Fruit fly (Drosophila melanogaster) whole organism, embryonic: ENCODE results near the gene Sprn.

ENCODE experiments used
- Atf6 ChIP-seq: fragments of 200-800 bp; sonication (Bioruptor generic); IDR thresholded peaks from 2 replicates; pipeline ENCODE4 v1.3.6; 2022; ENCODE audit warnings: missing biosample characterization, missing genetic modification characterization
- Bteb2 ChIP-seq: fragments of 200-800 bp; sonication (Bioruptor generic); optimal IDR thresholded peaks from 2 replicates; lab custom pipeline; 2016; ENCODE audit warnings: missing biosample characterization, missing genetic modification characterization
- CG11504 ChIP-seq: fragments of 200-800 bp; sonication (Bioruptor generic); optimal IDR thresholded peaks from 3 replicates; lab custom pipeline; 2019; ENCODE audit warnings: missing biosample characterization, mild to moderate bottlenecking, missing genetic modification characterization, moderate library complexity
- CG12391 ChIP-seq: fragments of 200-800 bp; sonication (Bioruptor generic); optimal IDR thresholded peaks from 3 replicates; lab custom pipeline; 2018; ENCODE audit warnings: missing biosample characterization, mild to moderate bottlenecking, missing genetic modification characterization, moderate library complexity
- CG14441 ChIP-seq: fragments of 200-800 bp; sonication (Bioruptor generic); IDR thresholded peaks from 2 replicates; pipeline ENCODE4 v1.3.6; 2022; ENCODE audit warnings: missing biosample characterization, missing genetic modification characterization
- CG15696 ChIP-seq: fragments of 200-800 bp; sonication (Bioruptor generic); optimal IDR thresholded peaks from 2 replicates; lab custom pipeline; 2019; ENCODE audit warnings: missing biosample characterization, mild to moderate bottlenecking, missing genetic modification characterization, moderate library complexity
- CG1832 ChIP-seq: fragments of 200-800 bp; sonication (Bioruptor generic); optimal IDR thresholded peaks from 2 replicates; lab custom pipeline; 2017; ENCODE audit warnings: missing biosample characterization, mild to moderate bottlenecking, missing genetic modification characterization, inconsistent platforms
- CG3163 ChIP-seq: fragments of 200-800 bp; sonication (Bioruptor generic); optimal IDR thresholded peaks from 3 replicates; lab custom pipeline; 2016; ENCODE audit warnings: missing biosample characterization, missing genetic modification characterization
- CG32532 ChIP-seq: fragments of 200-800 bp; sonication (Bioruptor generic); IDR thresholded peaks from 2 replicates; pipeline ENCODE4 v1.3.6; 2022; ENCODE audit warnings: missing biosample characterization, missing genetic modification characterization
- CG4328 ChIP-seq: fragments of 200-800 bp; sonication (Bioruptor generic); optimal IDR thresholded peaks from 3 replicates; lab custom pipeline; 2017; ENCODE audit warnings: missing biosample characterization, missing genetic modification reagents, missing genetic modification characterization
- CG7839 ChIP-seq: fragments of 200-800 bp; sonication (Bioruptor generic); optimal IDR thresholded peaks from 3 replicates; lab custom pipeline; 2018; ENCODE audit warnings: missing biosample characterization, mild to moderate bottlenecking, missing genetic modification characterization, moderate library complexity
- CG7928 ChIP-seq: fragments of 200-800 bp; sonication (Bioruptor generic); optimal IDR thresholded peaks from 2 replicates; lab custom pipeline; 2017; ENCODE audit warnings: missing biosample characterization, mild to moderate bottlenecking, missing genetic modification characterization
- CG8765 ChIP-seq: fragments of 200-800 bp; sonication (Bioruptor generic); IDR thresholded peaks from 2 replicates; pipeline ENCODE4 v1.3.6; 2022; ENCODE audit warnings: missing biosample characterization, missing genetic modification characterization
- CG9727 ChIP-seq: fragments of 200-800 bp; sonication (Bioruptor generic); optimal IDR thresholded peaks from 3 replicates; lab custom pipeline; 2017; ENCODE audit warnings: missing biosample characterization, mild to moderate bottlenecking, missing genetic modification characterization
- D19A ChIP-seq: fragments of 200-800 bp; optimal IDR thresholded peaks from 3 replicates; lab custom pipeline; 2019; ENCODE audit warnings: missing biosample characterization, mild to moderate bottlenecking, missing genetic modification characterization, moderate library complexity
- E2f2 ChIP-seq: fragments of 200-800 bp; sonication (Bioruptor generic); IDR thresholded peaks from 2 replicates; pipeline ENCODE4 v1.3.6; 2022; ENCODE audit warnings: missing biosample characterization, missing genetic modification characterization
- Fer1 ChIP-seq: fragments of 200-800 bp; sonication (Bioruptor generic); optimal IDR thresholded peaks from 2 replicates; lab custom pipeline; 2017; ENCODE audit warnings: missing biosample characterization, mild to moderate bottlenecking, missing genetic modification characterization
- Hand ChIP-seq: fragments of 200-800 bp; sonication (Bioruptor generic); optimal IDR thresholded peaks from 2 replicates; lab custom pipeline; 2017; ENCODE audit warnings: mild to moderate bottlenecking, missing biosample characterization, missing genetic modification reagents, missing genetic modification characterization
- Hmr ChIP-seq: fragments of 200-800 bp; sonication (Bioruptor generic); optimal IDR thresholded peaks from 3 replicates; lab custom pipeline; 2017; ENCODE audit warnings: mild to moderate bottlenecking, missing biosample characterization, missing genetic modification reagents, missing genetic modification characterization
- Hr51 ChIP-seq, 2 experiments: fragments of 200-800 bp; sonication (Bioruptor generic); optimal IDR thresholded peaks; 2 replicates in 1 of 2; 3 replicates in 1 of 2; lab custom pipeline; 2016 to 2018; ENCODE audit warnings: missing biosample characterization in 2 of 2, missing genetic modification characterization in 2 of 2, mild to moderate bottlenecking in 1 of 2, moderate library complexity in 1 of 2
- Meics ChIP-seq: fragments of 200-800 bp; sonication (Bioruptor generic); optimal IDR thresholded peaks from 2 replicates; lab custom pipeline; 2017; ENCODE audit warnings: missing biosample characterization, mild to moderate bottlenecking, missing genetic modification characterization
- NC2α ChIP-seq: fragments of 200-800 bp; sonication (Bioruptor generic); optimal IDR thresholded peaks from 2 replicates; lab custom pipeline; 2016; ENCODE audit warnings: missing biosample characterization, missing genetic modification characterization
- NfI ChIP-seq: fragments of 200-800 bp; sonication (Bioruptor generic); optimal IDR thresholded peaks from 3 replicates; lab custom pipeline; 2018; ENCODE audit warnings: missing biosample characterization, mild to moderate bottlenecking, missing genetic modification characterization, moderate library complexity
- Oaz ChIP-seq: fragments of 200-800 bp; sonication (Bioruptor generic); IDR thresholded peaks from 2 replicates; pipeline ENCODE4 v1.3.6; 2022; ENCODE audit warnings: missing biosample characterization, missing genetic modification characterization
- Spps ChIP-seq: fragments of 200-800 bp; sonication (Bioruptor generic); optimal IDR thresholded peaks from 2 replicates; lab custom pipeline; 2018; ENCODE audit warnings: missing biosample characterization, mild to moderate bottlenecking, missing genetic modification characterization
- YL-1 ChIP-seq: fragments of 200-800 bp; sonication (Bioruptor generic); optimal IDR thresholded peaks from 3 replicates; lab custom pipeline; 2017; ENCODE audit warnings: missing biosample characterization, mild to moderate bottlenecking, missing genetic modification characterization
- ash1 ChIP-seq: fragments of 200-800 bp; sonication (Bioruptor generic); optimal IDR thresholded peaks from 2 replicates; lab custom pipeline; 2018; ENCODE audit warnings: missing biosample characterization, mild to moderate bottlenecking, missing genetic modification characterization
- bcd ChIP-seq: fragments of 200-800 bp; sonication (Bioruptor generic); optimal IDR thresholded peaks from 2 replicates; lab custom pipeline; 2017; ENCODE audit warnings: missing biosample characterization, mild to moderate bottlenecking, missing genetic modification characterization
- cwo ChIP-seq: fragments of 200-800 bp; sonication (Bioruptor generic); optimal IDR thresholded peaks from 3 replicates; lab custom pipeline; 2017; ENCODE audit warnings: missing biosample characterization, missing genetic modification characterization, mild to moderate bottlenecking, moderate library complexity, missing genetic modification reagents
- dmrt99B ChIP-seq: fragments of 200-800 bp; sonication (Bioruptor generic); optimal IDR thresholded peaks from 2 replicates; lab custom pipeline; 2018; ENCODE audit warnings: missing biosample characterization, mild to moderate bottlenecking, missing genetic modification characterization, moderate library complexity
- dysf ChIP-seq: fragments of 200-800 bp; sonication (Bioruptor generic); IDR thresholded peaks from 3 replicates; pipeline ENCODE4 v1.3.6; 2022; ENCODE audit warnings: missing biosample characterization, missing genetic modification characterization
- emc ChIP-seq: fragments of 200-800 bp; sonication (Bioruptor generic); optimal IDR thresholded peaks from 2 replicates; lab custom pipeline; 2016; ENCODE audit warnings: missing biosample characterization, missing genetic modification characterization
- fru ChIP-seq: fragments of >200 bp; optimal IDR thresholded peaks from 2 replicates; lab custom pipeline; 2017
- gem ChIP-seq: fragments of 200-800 bp; sonication (Bioruptor generic); optimal IDR thresholded peaks from 2 replicates; lab custom pipeline; 2019; ENCODE audit warnings: missing biosample characterization, mild to moderate bottlenecking, missing genetic modification characterization, moderate library complexity
- hbn ChIP-seq: fragments of 200-800 bp; sonication (Bioruptor generic); IDR thresholded peaks from 2 replicates; pipeline ENCODE4 v1.3.6; 2022; ENCODE audit warnings: missing biosample characterization, missing genetic modification characterization; ENCODE audit not compliant: partially characterized antibody
- lmd ChIP-seq: fragments of 200-800 bp; sonication (Bioruptor generic); IDR thresholded peaks from 2 replicates; pipeline ENCODE4 v1.3.6; 2022; ENCODE audit warnings: missing biosample characterization, missing genetic modification characterization
- mirr ChIP-seq: fragments of 200-800 bp; sonication (Bioruptor generic); optimal IDR thresholded peaks from 3 replicates; lab custom pipeline; 2018; ENCODE audit warnings: missing biosample characterization, mild to moderate bottlenecking, missing genetic modification characterization
- onecut ChIP-seq: fragments of 200-800 bp; sonication (Bioruptor generic); IDR thresholded peaks from 2 replicates; pipeline ENCODE4 v1.3.6; 2022; ENCODE audit warnings: missing biosample characterization, missing genetic modification characterization
- pan ChIP-seq, 4 experiments: fragments of >200 bp in 3 of 4; fragments of 200-800 bp in 1 of 4; sonication (Bioruptor generic) in 1 of 4; optimal IDR thresholded peaks in 3 of 4; IDR thresholded peaks in 1 of 4; 2 replicates each; pipeline versions ENCODE4 v1.3.6 to Lab custom; 2017 to 2022; ENCODE audit warnings: missing biosample characterization in 2 of 4, missing genetic modification characterization in 2 of 4, mixed read lengths in 1 of 4
- pzg ChIP-seq: fragments of 200-800 bp; sonication (Bioruptor generic); optimal IDR thresholded peaks from 3 replicates; lab custom pipeline; 2018; ENCODE audit warnings: missing biosample characterization, mild to moderate bottlenecking, missing genetic modification characterization, moderate library complexity
- scrt ChIP-seq: fragments of 200-800 bp; sonication (Bioruptor generic); optimal IDR thresholded peaks from 2 replicates; lab custom pipeline; 2018; ENCODE audit warnings: missing biosample characterization, mild to moderate bottlenecking, missing genetic modification characterization, moderate library complexity
- sens ChIP-seq: fragments of 200-800 bp; sonication (Bioruptor generic); peaks from one replicate; lab custom pipeline; 2016; ENCODE audit warnings: missing biosample characterization, missing genetic modification characterization

Sprn gene

DNA sequence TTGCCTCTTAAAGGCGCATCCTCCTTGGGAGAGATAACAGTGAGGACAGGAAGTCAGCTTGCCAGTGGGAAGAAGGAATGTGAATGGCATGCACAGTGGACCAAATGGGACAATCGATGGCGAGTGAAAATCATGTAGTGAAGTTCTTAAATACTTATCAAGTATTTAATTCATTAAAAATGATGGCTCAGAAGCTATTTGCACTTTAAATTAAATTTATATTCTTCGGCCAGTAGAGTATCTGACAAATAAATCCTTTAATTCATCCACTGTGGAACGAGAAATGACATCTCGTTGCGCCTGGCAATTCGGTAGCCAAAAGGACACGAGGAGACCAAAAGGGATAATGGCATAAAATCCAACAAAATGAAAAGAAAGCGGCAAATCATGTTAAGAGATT, 9.6 kb upstream of the Sprn start (continued):
- TF ChIP-seq CG1832 (no peak), CG14441 (GFP tag; lab: Robert Waterston, UW) (peak; percentile 11; the same call in 1 of the 2 replicates), fru (lab: Kevin White, UChicago) (no peak), Meics (GFP tag; lab: Kevin White, UChicago) (peak; percentile 29), dysf (GFP tag; lab: Robert Waterston, UW) (no peak), YL-1 (GFP tag; lab: Kevin White, UChicago) (no peak), cwo (GFP tag; lab: Kevin White, UChicago) (peak; percentile 16), Hmr (GFP tag; lab: Kevin White, UChicago) (peak; percentile 44), pzg (no peak), hbn (GFP tag; lab: Robert Waterston, UW) (no peak), Hand (GFP tag; lab: Kevin White, UChicago) (peak; percentile 39), Bteb2 (no peak), Hr51 (GFP tag; optimal IDR thresholded peaks at IDR 0.05; lab: Kevin White, UChicago) (peak in 1 of 2 experiments; percentile 25), emc (GFP tag; lab: Kevin White, UChicago) (no peak), Fer1 (GFP tag; lab: Kevin White, UChicago) (peak; percentile 36), scrt (GFP tag; lab: Kevin White, UChicago) (peak; percentile 13), CG11504 (tag; lab: Kevin White, UChicago) (peak; percentile 19), lmd (GFP tag; lab: Robert Waterston, UW) (no peak; the same call in 1 of the 2 replicates), Oaz (no peak), Atf6 (GFP tag; lab: Robert Waterston, UW) (no peak), bcd (GFP tag; lab: Kevin White, UChicago) (peak; percentile 1), Spps (tag; lab: Kevin White, UChicago) (no peak), CG3163 (GFP tag; lab: Kevin White, UChicago) (no peak), E2f2 (GFP tag; lab: Robert Waterston, UW) (no peak; the same call in 1 of the 2 replicates), onecut (GFP tag; lab: Robert Waterston, UW) (no peak), CG15696 (no peak), pan (optimal IDR thresholded peaks at IDR 0.05; lab: Kevin White, UChicago) (no peak), pan (GFP tag; optimal IDR thresholded peaks at IDR 0.05 in 1 of 2, IDR thresholded peaks at IDR 0.05 in 1 of 2) (peak in 1 of 2 experiments; percentile 25), CG32532 (GFP tag; lab: Robert Waterston, UW) (peak; percentile 40; the same call in 1 of the 2 replicates), gem (tag; lab: Kevin White, UChicago) (peak; percentile 30), CG7839 (peak; percentile 15), mirr (GFP tag; lab: Kevin White, UChicago) (no peak), NfI (GFP tag; lab: Kevin White, UChicago) (peak; percentile 3), sens (GFP tag; lab: Kevin White, UChicago) (peak; percentile 64), dmrt99B (tag; lab: Kevin White, UChicago) (peak; percentile 11), CG9727 (GFP tag; lab: Kevin White, UChicago) (no peak), D19A (tag; lab: Kevin White, UChicago) (no peak), CG8765 (GFP tag; lab: Robert Waterston, UW) (no peak), ash1 (GFP tag; lab: Kevin White, UChicago) (no peak), CG4328 (GFP tag; lab: Kevin White, UChicago) (no peak), CG7928 (GFP tag; lab: Kevin White, UChicago) (no peak), CG12391 (tag; lab: Kevin White, UChicago) (no peak), NC2α (no peak)
